Fruit fly (Drosophila melanogaster): ENCODE results near the gene Usp47.
A peak's percentile ranks its signal among the peaks of the same experiment; 100 is the strongest.

The Usp47 gene

dm6 chr3L:5779476-5780401, 27.0 kb downstream of the Usp47 start, which contains the start of the genes Myt1, PGRP-LD and Pmi (continued):
- TF ChIP-seq tna (GFP tag; IDR thresholded peaks at IDR 0.05; ENCODE audit: partially characterized antibody) (no peak), E2f2 (GFP tag; IDR thresholded peaks at IDR 0.05) (peak; percentile 91), CG1832 (GFP tag; optimal IDR thresholded peaks at IDR 0.05) (no peak), mld (GFP tag; IDR thresholded peaks at IDR 0.05; ENCODE audit: partially characterized antibody) (no peak), ems (GFP tag; optimal IDR thresholded peaks at IDR 0.05) (no peak), gfzf (GFP tag; optimal IDR thresholded peaks at IDR 0.05) (peak; percentile 81), CG30431 (GFP tag; optimal IDR thresholded peaks at IDR 0.05) (no peak), vfl (GFP tag; optimal IDR thresholded peaks at IDR 0.05) (no peak), CG12299 (tag; optimal IDR thresholded peaks at IDR 0.05) (no peak), CG10654 (GFP tag; optimal IDR thresholded peaks at IDR 0.05) (no peak), CG9437 (GFP tag; optimal IDR thresholded peaks at IDR 0.05) (no peak), ttk (GFP tag; IDR thresholded peaks at IDR 0.05) (no peak), CG1233 (GFP tag; optimal IDR thresholded peaks at IDR 0.05) (no peak), chinmo (GFP tag; IDR thresholded peaks at IDR 0.05; ENCODE audit: partially characterized antibody) (0 out of 4 replicates have a peak, but pooled peaks have one; percentile 62), HLH54F (GFP tag; optimal IDR thresholded peaks at IDR 0.05) (no peak), Dll (GFP tag; IDR thresholded peaks at IDR 0.05; ENCODE audit: partially characterized antibody) (0 out of 4 replicates have a peak, but pooled peaks have one; percentile 23), dmrt11E (tag; optimal IDR thresholded peaks at IDR 0.05) (no peak)

dm6 chr3L:5785237-5786062, 32.7 kb downstream of the Usp47 start:
- peak; percentile 6 for TF ChIP-seq PHDP (tag; optimal IDR thresholded peaks at IDR 0.05)
- peak; percentile 7 for TF ChIP-seq CG12071 (GFP tag; optimal IDR thresholded peaks at IDR 0.05)
- no peak for TF ChIP-seq repo (GFP tag; optimal IDR thresholded peaks at IDR 0.05)
- no peak for TF ChIP-seq danr (GFP tag; IDR thresholded peaks at IDR 0.05)
- TF ChIP-seq CG17359 (tag; optimal IDR thresholded peaks at IDR 0.05), result peak; percentile 17
- no peak for TF ChIP-seq pho (GFP tag; optimal IDR thresholded peaks at IDR 0.05)
- 0 out of 2 replicates have a peak, but pooled peaks have one; percentile 14 for TF ChIP-seq slbo (GFP tag; IDR thresholded peaks at IDR 0.05)
- TF ChIP-seq cas (GFP tag; IDR thresholded peaks at IDR 0.05), result no peak
- TF ChIP-seq Sox102F (GFP tag; optimal IDR thresholded peaks at IDR 0.05), result peak; percentile 37
- no peak for TF ChIP-seq Scr (GFP tag; IDR thresholded peaks at IDR 0.05; ENCODE audit: partially characterized antibody)
- no peak for TF ChIP-seq lbe (GFP tag; optimal IDR thresholded peaks at IDR 0.05)
- no peak for TF ChIP-seq CG4820 (GFP tag; optimal IDR thresholded peaks at IDR 0.05)
- no peak for TF ChIP-seq CG15601 (tag; optimal IDR thresholded peaks at IDR 0.05)
- TF ChIP-seq zfh1 (GFP tag; IDR thresholded peaks at IDR 0.05), result peak; percentile 20; the same call in 1 of the 3 replicates
- no peak for TF ChIP-seq bigmax (GFP tag; optimal IDR thresholded peaks at IDR 0.05)
- no peak for TF ChIP-seq CG30431 (GFP tag; optimal IDR thresholded peaks at IDR 0.05)
- TF ChIP-seq Dll (GFP tag; IDR thresholded peaks at IDR 0.05; ENCODE audit: partially characterized antibody), result no peak
- 0 out of 2 replicates have a peak, but pooled peaks have one; percentile 11 for TF ChIP-seq ara (GFP tag; IDR thresholded peaks at IDR 0.05)
- no peak for TF ChIP-seq lab (GFP tag; optimal IDR thresholded peaks at IDR 0.05)
- no peak for TF ChIP-seq CG17802 (tag; optimal IDR thresholded peaks at IDR 0.05)
- no peak for TF ChIP-seq CG13775 (GFP tag; optimal IDR thresholded peaks at IDR 0.05)
- TF ChIP-seq Asciz (GFP tag; optimal IDR thresholded peaks at IDR 0.05), result peak; percentile 59
- TF ChIP-seq CG32767 (GFP tag; IDR thresholded peaks at IDR 0.05), result no peak
- peak; percentile 30 for TF ChIP-seq CG1603 (tag; optimal IDR thresholded peaks at IDR 0.05)
- no peak for TF ChIP-seq CG11456 (GFP tag; IDR thresholded peaks at IDR 0.05)
- TF ChIP-seq fd64A (GFP tag; optimal IDR thresholded peaks at IDR 0.05), result peak; percentile 2
- TF ChIP-seq hb (GFP tag; IDR thresholded peaks at IDR 0.05; ENCODE audit: partially characterized antibody), result no peak
- TF ChIP-seq CG6683 (GFP tag; optimal IDR thresholded peaks at IDR 0.05), result no peak
- no peak for TF ChIP-seq CG3407 (GFP tag; optimal IDR thresholded peaks at IDR 0.05)
- TF ChIP-seq hbn (GFP tag; IDR thresholded peaks at IDR 0.05; ENCODE audit: partially characterized antibody), result no peak

Data from whole organism, embryonic.